Worm (Caenorhabditis elegans) whole organism, L4 larva: ENCODE results near the gene nol-9.

Experiments
- D1046.2 ChIP-seq: fragments of 200-800 bp; sonication (Bioruptor generic); IDR thresholded peaks from 2 replicates; pipeline ENCODE4 v1.3.6; 2022; ENCODE audit warnings: missing genetic modification characterization, missing compliant biosample characterization
- R02D3.7 ChIP-seq: fragments of 150-350 bp; sonication (generic microtip); optimal IDR thresholded peaks from 3 replicates; lab custom pipeline; 2014; ENCODE audit warnings: missing biosample characterization, missing genetic modification characterization
- Y5F2A.4 ChIP-seq: fragments of 200-800 bp; sonication (Bioruptor generic); optimal IDR thresholded peaks from 2 replicates; lab custom pipeline; 2018; ENCODE audit warnings: mild to moderate bottlenecking, missing genetic modification characterization, missing compliant biosample characterization
- ZK337.2 ChIP-seq: fragments of 200-800 bp; sonication (Bioruptor generic); IDR thresholded peaks from 2 replicates; pipeline ENCODE4 v1.3.6; 2022; ENCODE audit warnings: missing genetic modification reagents, missing genetic modification characterization, missing compliant biosample characterization
- aly-2 ChIP-seq: sonication (generic microtip); optimal IDR thresholded peaks from 2 replicates; lab custom pipeline; 2018; ENCODE audit warnings: missing biosample characterization, missing genetic modification characterization
- ceh-44 ChIP-seq: fragments of 200-800 bp; sonication (Bioruptor generic); IDR thresholded peaks from 2 replicates; pipeline ENCODE4 v1.3.6; 2022; ENCODE audit warnings: missing genetic modification reagents, missing genetic modification characterization, missing compliant biosample characterization
- ceh-82 ChIP-seq: sonication (generic microtip); optimal IDR thresholded peaks from 2 replicates; lab custom pipeline; 2017; ENCODE audit warnings: missing biosample characterization, missing genetic modification characterization
- daf-16 ChIP-seq, 3 experiments: sonication (generic microtip); optimal IDR thresholded peaks; 2 replicates each; lab custom pipeline; 2016 to 2017; ENCODE audit warnings: missing genetic modification characterization in 3 of 3, missing genetic modification reagents in 3 of 3, mild to moderate bottlenecking in 2 of 3, missing compliant biosample characterization in 2 of 3, missing biosample characterization in 1 of 3, moderate library complexity in 1 of 3
- daf-8 ChIP-seq: fragments of 200-800 bp; sonication (Bioruptor generic); IDR thresholded peaks from 2 replicates; pipeline ENCODE4 v1.3.6; 2022; ENCODE audit warnings: missing genetic modification characterization, missing compliant biosample characterization
- dmd-8 ChIP-seq: fragments of 200-800 bp; sonication (Bioruptor generic); IDR thresholded peaks from 2 replicates; pipeline ENCODE4 v1.3.6; 2022; ENCODE audit warnings: missing genetic modification characterization, missing compliant biosample characterization
- duxl-1 ChIP-seq: sonication (generic microtip); optimal IDR thresholded peaks from 2 replicates; lab custom pipeline; 2016; ENCODE audit warnings: mild to moderate bottlenecking, missing genetic modification characterization, moderate library complexity, missing compliant biosample characterization; ENCODE audit not compliant: poor library complexity
- dve-1 ChIP-seq: sonication (generic microtip); optimal IDR thresholded peaks from 2 replicates; lab custom pipeline; 2017; ENCODE audit warnings: antibody characterized with exemption, mild to moderate bottlenecking, missing genetic modification characterization, missing compliant biosample characterization; ENCODE audit not compliant: insufficient read depth
- egl-27 ChIP-seq: sonication (generic microtip); optimal IDR thresholded peaks from 3 replicates; lab custom pipeline; 2017; ENCODE audit warnings: missing biosample characterization, missing genetic modification reagents, missing genetic modification characterization
- egl-43 ChIP-seq: fragments of 200-800 bp; sonication (Bioruptor generic); IDR thresholded peaks from 2 replicates; pipeline ENCODE4 v1.3.6; 2022; ENCODE audit warnings: missing genetic modification reagents, missing genetic modification characterization, missing compliant biosample characterization
- fkh-10 ChIP-seq: fragments of 150-350 bp; optimal IDR thresholded peaks from 2 replicates; lab custom pipeline; 2014; ENCODE audit warnings: missing biosample characterization, missing genetic modification reagents, missing genetic modification characterization
- fos-1 ChIP-seq: fragments of 150-350 bp; optimal IDR thresholded peaks from 2 replicates; lab custom pipeline; 2014; ENCODE audit warnings: missing biosample characterization, missing genetic modification characterization
- hlh-30 ChIP-seq: sonication (generic microtip); optimal IDR thresholded peaks from 2 replicates; lab custom pipeline; 2017; ENCODE audit warnings: antibody characterized with exemption, mild to moderate bottlenecking, missing genetic modification characterization, missing compliant biosample characterization; ENCODE audit not compliant: insufficient read depth
- hmg-1.1 ChIP-seq: fragments of 200-800 bp; sonication (Bioruptor generic); IDR thresholded peaks from 2 replicates; pipeline ENCODE4 v1.3.6; 2022; ENCODE audit warnings: missing genetic modification reagents, missing genetic modification characterization, missing compliant biosample characterization
- jun-1 ChIP-seq: fragments of 150-350 bp; optimal IDR thresholded peaks from 2 replicates; lab custom pipeline; 2014; ENCODE audit warnings: missing biosample characterization, missing genetic modification reagents, missing genetic modification characterization
- lim-7 ChIP-seq: fragments of 200-800 bp; sonication (Bioruptor generic); IDR thresholded peaks from 2 replicates; pipeline ENCODE4 v1.3.6; 2022; ENCODE audit warnings: missing genetic modification characterization, missing compliant biosample characterization
- lin-1 ChIP-seq: fragments of 200-800 bp; sonication (Bioruptor generic); IDR thresholded peaks from 2 replicates; pipeline ENCODE4 v1.3.6; 2022; ENCODE audit warnings: missing genetic modification reagents, missing genetic modification characterization, missing compliant biosample characterization
- lin-13 ChIP-seq: fragments of 150-350 bp; optimal IDR thresholded peaks from 2 replicates; lab custom pipeline; 2014; ENCODE audit warnings: missing biosample characterization, missing genetic modification reagents, missing genetic modification characterization
- lin-15B ChIP-seq: fragments of 150-350 bp; sonication (generic microtip); optimal IDR thresholded peaks from 3 replicates; lab custom pipeline; 2014; ENCODE audit warnings: missing biosample characterization, missing genetic modification characterization
- madf-5 ChIP-seq, 2 experiments: fragments of 200-800 bp; sonication (Bioruptor generic); IDR thresholded peaks; 2 replicates each; pipeline ENCODE4 v1.3.6; 2022; ENCODE audit warnings: missing compliant biosample characterization in 2 of 2, missing genetic modification characterization in 2 of 2
- mdl-1 ChIP-seq, 2 experiments: fragments of 150-350 bp in 1 of 2; sonication (generic microtip) in 1 of 2; optimal IDR thresholded peaks; 2 replicates each; lab custom pipeline; 2014 to 2017; ENCODE audit warnings: missing biosample characterization in 2 of 2, missing genetic modification characterization in 2 of 2
- mdt-29 ChIP-seq: fragments of 200-800 bp; sonication (Bioruptor generic); IDR thresholded peaks from 2 replicates; pipeline ENCODE4 v1.3.6; 2022; ENCODE audit warnings: missing genetic modification reagents, missing genetic modification characterization, missing compliant biosample characterization
- mep-1 ChIP-seq: fragments of 150-350 bp; sonication (generic microtip); optimal IDR thresholded peaks from 3 replicates; lab custom pipeline; 2014; ENCODE audit warnings: missing biosample characterization, missing genetic modification characterization
- mes-2 ChIP-seq: sonication (generic microtip); optimal IDR thresholded peaks from 2 replicates; lab custom pipeline; 2016; ENCODE audit warnings: missing genotype, mild to moderate bottlenecking, missing genetic modification characterization, missing compliant biosample characterization; ENCODE audit not compliant: poor library complexity, severe bottlenecking
- mxl-2 ChIP-seq: fragments of 200-800 bp; sonication (Bioruptor generic); conservative IDR thresholded peaks from 2 replicates; pipeline ENCODE4 v1.3.6; 2022; ENCODE audit warnings: missing genetic modification reagents, missing genetic modification characterization, missing compliant biosample characterization
- mxl-3 ChIP-seq: fragments of 200-800 bp; sonication (Bioruptor generic); optimal IDR thresholded peaks from 2 replicates; lab custom pipeline; 2018; ENCODE audit warnings: mild to moderate bottlenecking, missing genetic modification characterization, missing compliant biosample characterization
- nhr-102 ChIP-seq: sonication (generic microtip); optimal IDR thresholded peaks from 2 replicates; lab custom pipeline; 2016; ENCODE audit warnings: mild to moderate bottlenecking, missing genetic modification characterization, moderate library complexity, missing compliant biosample characterization
- nhr-111 ChIP-seq: fragments of 200-800 bp; sonication (Bioruptor generic); optimal IDR thresholded peaks from 2 replicates; lab custom pipeline; 2018; ENCODE audit warnings: mild to moderate bottlenecking, missing genetic modification characterization, missing compliant biosample characterization
- nhr-237 ChIP-seq: sonication (generic microtip); optimal IDR thresholded peaks from 2 replicates; lab custom pipeline; 2017; ENCODE audit warnings: missing biosample characterization, missing genetic modification characterization
- nhr-48 ChIP-seq: sonication (generic microtip); optimal IDR thresholded peaks from 2 replicates; lab custom pipeline; 2016; ENCODE audit warnings: mild to moderate bottlenecking, missing genetic modification characterization, missing compliant biosample characterization
- nhr-6 ChIP-seq: fragments of 150-350 bp; optimal IDR thresholded peaks from 2 replicates; lab custom pipeline; 2014; ENCODE audit warnings: missing biosample characterization, missing genetic modification characterization
- nhr-77 ChIP-seq: fragments of 150-350 bp; optimal IDR thresholded peaks from 2 replicates; lab custom pipeline; 2014; ENCODE audit warnings: missing biosample characterization, missing genetic modification characterization
- pha-4 ChIP-seq, 2 experiments: fragments of 150-350 bp in 1 of 2; fragments of 200-800 bp in 1 of 2; sonication (Bioruptor generic) in 1 of 2; IDR thresholded peaks in 1 of 2; optimal IDR thresholded peaks in 1 of 2; 2 replicates each; pipeline versions ENCODE4 v1.3.6 to Lab custom; 2014 to 2022; ENCODE audit warnings: missing genetic modification characterization in 2 of 2, missing genetic modification reagents in 2 of 2, missing biosample characterization in 1 of 2, missing compliant biosample characterization in 1 of 2
- php-3 ChIP-seq: fragments of 200-800 bp; sonication (Bioruptor generic); IDR thresholded peaks from 2 replicates; pipeline ENCODE4 v1.3.6; 2022; ENCODE audit warnings: missing genetic modification reagents, missing genetic modification characterization, missing compliant biosample characterization
- rbr-2 ChIP-seq: sonication (generic microtip); optimal IDR thresholded peaks from 2 replicates; lab custom pipeline; 2016; ENCODE audit warnings: missing genotype, missing genetic modification characterization, missing compliant biosample characterization
- saeg-2 ChIP-seq: fragments of 200-800 bp; sonication (Bioruptor generic); IDR thresholded peaks from 2 replicates; pipeline ENCODE4 v1.3.6; 2022; ENCODE audit warnings: missing genetic modification reagents, missing genetic modification characterization, missing compliant biosample characterization
- set-16 ChIP-seq: fragments of 200-800 bp; sonication (Bioruptor generic); IDR thresholded peaks from 2 replicates; pipeline ENCODE4 v1.3.6; 2022; ENCODE audit warnings: missing genetic modification reagents, missing genetic modification characterization, missing compliant biosample characterization
- spr-1 ChIP-seq: sonication (generic microtip); optimal IDR thresholded peaks from 2 replicates; lab custom pipeline; 2016; ENCODE audit warnings: mild to moderate bottlenecking, missing genetic modification characterization, missing compliant biosample characterization
- tag-97 ChIP-seq: fragments of 200-800 bp; sonication (Bioruptor generic); IDR thresholded peaks from 2 replicates; pipeline ENCODE4 v1.3.6; 2022; ENCODE audit warnings: missing genetic modification characterization, missing compliant biosample characterization
- tra-1 ChIP-seq: fragments of 200-800 bp; sonication (Bioruptor generic); IDR thresholded peaks from 2 replicates; pipeline ENCODE4 v1.3.6; 2022; ENCODE audit warnings: missing genetic modification reagents, missing genetic modification characterization, missing compliant biosample characterization
- unc-130 ChIP-seq: sonication (generic microtip); optimal IDR thresholded peaks from 2 replicates; lab custom pipeline; 2016; ENCODE audit warnings: missing genetic modification reagents, missing genetic modification characterization, missing compliant biosample characterization
- unc-62 ChIP-seq, 3 experiments: fragments of 150-350 bp in 1 of 3; sonication (generic microtip); optimal IDR thresholded peaks in 2 of 3; peaks in 1 of 3; 1 replicate in 1 of 3; 2 replicates in 2 of 3; lab custom pipeline; 2014 to 2017; ENCODE audit warnings: missing biosample characterization in 3 of 3, missing genetic modification characterization in 3 of 3, missing genetic modification reagents in 3 of 3, missing genotype in 1 of 3
- vab-7 ChIP-seq: fragments of 200-800 bp; sonication (Bioruptor generic); IDR thresholded peaks from 2 replicates; pipeline ENCODE4 v1.3.6; 2022; ENCODE audit warnings: missing genetic modification reagents, missing genetic modification characterization, missing compliant biosample characterization
- zag-1 ChIP-seq: fragments of 150-350 bp; optimal IDR thresholded peaks from 2 replicates; lab custom pipeline; 2014; ENCODE audit warnings: missing biosample characterization, missing genetic modification characterization
- zip-2 ChIP-seq: fragments of 150-350 bp; optimal IDR thresholded peaks from 2 replicates; lab custom pipeline; 2014; ENCODE audit warnings: missing biosample characterization, missing genetic modification characterization

The nol-9 gene

DNA sequence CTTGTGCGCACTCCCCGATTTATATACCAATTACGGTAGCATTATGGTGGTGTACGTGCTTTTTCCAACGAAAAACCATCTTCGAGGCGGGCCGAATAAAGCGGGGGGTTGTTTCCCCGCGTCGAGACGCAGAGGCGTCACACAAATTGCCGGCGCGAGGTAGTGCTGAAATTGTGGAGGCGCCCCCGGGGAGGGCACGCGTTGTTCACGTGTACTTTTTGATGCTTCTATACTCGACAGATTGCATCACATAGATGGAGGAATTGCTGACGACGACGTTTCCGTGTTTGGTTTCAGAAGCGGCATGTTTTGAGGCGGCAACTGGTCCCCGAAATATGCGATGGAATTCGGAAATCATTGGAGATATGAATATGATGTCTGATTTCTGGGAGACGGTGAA, 27.0 kb upstream of the nol-9 start (continued):
- no peak for TF ChIP-seq tag-97 (GFP tag; lab: Robert Waterston, UW)
- peak; percentile 68 for TF ChIP-seq php-3 (GFP tag; lab: Robert Waterston, UW)
- peak; percentile 55 for TF ChIP-seq spr-1 (tag; lab: Kevin White, UChicago)
- no peak for TF ChIP-seq ceh-82 (tag; lab: Kevin White, UChicago)
- TF ChIP-seq R02D3.7 (tag; lab: Kevin White, UChicago) = no peak
- 0 out of 4 replicates have a peak, but pooled peaks of 1 of the 2 experiments have one; percentile 70 for TF ChIP-seq madf-5 (GFP tag; IDR thresholded peaks at IDR 0.05; lab: Robert Waterston, UW)
- TF ChIP-seq hlh-30 = peak; percentile 95
- peak; percentile 29 for TF ChIP-seq egl-27 (tag; lab: Kevin White, UChicago)
- TF ChIP-seq fkh-10 = peak; percentile 89
- peak; percentile 81 for TF ChIP-seq rbr-2 (tag; lab: Kevin White, UChicago)
- TF ChIP-seq daf-16 (GFP tag; optimal IDR thresholded peaks at IDR 0.05; lab: Kevin White, UChicago) = no peak
- TF ChIP-seq daf-16 (tag; optimal IDR thresholded peaks at IDR 0.05; lab: Kevin White, UChicago) = peak; percentile 73
- TF ChIP-seq hmg-1.1 (GFP tag; lab: Robert Waterston, UW) = peak; percentile 90
- peak; percentile 75 for TF ChIP-seq lin-13 (GFP tag; lab: Kevin White, UChicago)
- TF ChIP-seq zip-2 = no peak
- peak; percentile 72 for TF ChIP-seq egl-43
- peak; percentile 83 for TF ChIP-seq saeg-2
- no peak for TF ChIP-seq fos-1
- TF ChIP-seq unc-62 (GFP tag; optimal IDR thresholded peaks at IDR 0.05 in 1 of 2; lab: Kevin White, UChicago) = peak in 1 of 2 experiments; percentile 50
- TF ChIP-seq unc-62 (tag; optimal IDR thresholded peaks at IDR 0.05; lab: Kevin White, UChicago) = no peak
- peak; percentile 82 for TF ChIP-seq nhr-6 (tag; lab: Kevin White, UChicago)
- TF ChIP-seq aly-2 = no peak
- TF ChIP-seq mep-1 = peak; percentile 85
- TF ChIP-seq lim-7 (GFP tag; lab: Robert Waterston, UW) = no peak
- 0 out of 2 replicates have a peak, but pooled peaks have one; percentile 50 for TF ChIP-seq dmd-8 (GFP tag; lab: Robert Waterston, UW)
- peak; percentile 100 for TF ChIP-seq mxl-2 (GFP tag; lab: Robert Waterston, UW)
- 0 out of 2 replicates have a peak, but pooled peaks have one; percentile 36 for TF ChIP-seq vab-7
- TF ChIP-seq zag-1 (tag; lab: Kevin White, UChicago) = no peak
- peak; percentile 65 for TF ChIP-seq nhr-102 (tag; lab: Kevin White, UChicago)
- no peak for TF ChIP-seq ZK337.2
- no peak for TF ChIP-seq unc-130 (GFP tag; lab: Kevin White, UChicago)
- TF ChIP-seq nhr-111 = no peak
- TF ChIP-seq tra-1 (GFP tag; lab: Robert Waterston, UW) = peak; percentile 96
- TF ChIP-seq nhr-237 (tag; lab: Kevin White, UChicago) = no peak
- peak; percentile 87 for TF ChIP-seq set-16 (GFP tag; lab: Robert Waterston, UW)
- peak; percentile 95 for TF ChIP-seq nhr-48 (tag; lab: Kevin White, UChicago)
- peak; percentile 94 for TF ChIP-seq lin-1
- peak; percentile 95 for TF ChIP-seq dve-1 (tag; lab: Kevin White, UChicago)
- 0 out of 2 replicates have a peak, but pooled peaks have one; percentile 35 for TF ChIP-seq mdt-29 (GFP tag; lab: Robert Waterston, UW)
- no peak for TF ChIP-seq lin-15B (tag; lab: Kevin White, UChicago)
- TF ChIP-seq daf-8 (GFP tag; lab: Robert Waterston, UW) = no peak
- peak; percentile 46 for TF ChIP-seq jun-1 (tag; lab: Kevin White, UChicago)
- peak; percentile 92 for TF ChIP-seq mxl-3 (GFP tag; lab: Kevin White, UChicago)
- TF ChIP-seq pha-4 (GFP tag; IDR thresholded peaks at IDR 0.05; lab: Robert Waterston, UW) = peak; percentile 75
- no peak for TF ChIP-seq pha-4 (tag; optimal IDR thresholded peaks at IDR 0.05; lab: Kevin White, UChicago)
- peak; percentile 84 to 92 for TF ChIP-seq mdl-1 (tag; optimal IDR thresholded peaks at IDR 0.05; lab: Kevin White, UChicago)
- peak; percentile 70 for TF ChIP-seq nhr-77 (tag; lab: Kevin White, UChicago)
- TF ChIP-seq Y5F2A.4 (GFP tag; lab: Kevin White, UChicago) = no peak
- peak; percentile 66 for TF ChIP-seq mes-2 (tag; lab: Kevin White, UChicago)
- no peak for TF ChIP-seq ceh-44 (GFP tag; lab: Robert Waterston, UW)
- TF ChIP-seq duxl-1 (tag; lab: Kevin White, UChicago) = no peak
- 0 out of 2 replicates have a peak, but pooled peaks have one; percentile 4 for TF ChIP-seq D1046.2 (GFP tag; lab: Robert Waterston, UW)
